Fruit fly (Drosophila melanogaster): ENCODE results near the gene CG3061.
A peak's percentile ranks its signal among the peaks of the same experiment; 100 is the strongest.

The CG3061 gene

DNA sequence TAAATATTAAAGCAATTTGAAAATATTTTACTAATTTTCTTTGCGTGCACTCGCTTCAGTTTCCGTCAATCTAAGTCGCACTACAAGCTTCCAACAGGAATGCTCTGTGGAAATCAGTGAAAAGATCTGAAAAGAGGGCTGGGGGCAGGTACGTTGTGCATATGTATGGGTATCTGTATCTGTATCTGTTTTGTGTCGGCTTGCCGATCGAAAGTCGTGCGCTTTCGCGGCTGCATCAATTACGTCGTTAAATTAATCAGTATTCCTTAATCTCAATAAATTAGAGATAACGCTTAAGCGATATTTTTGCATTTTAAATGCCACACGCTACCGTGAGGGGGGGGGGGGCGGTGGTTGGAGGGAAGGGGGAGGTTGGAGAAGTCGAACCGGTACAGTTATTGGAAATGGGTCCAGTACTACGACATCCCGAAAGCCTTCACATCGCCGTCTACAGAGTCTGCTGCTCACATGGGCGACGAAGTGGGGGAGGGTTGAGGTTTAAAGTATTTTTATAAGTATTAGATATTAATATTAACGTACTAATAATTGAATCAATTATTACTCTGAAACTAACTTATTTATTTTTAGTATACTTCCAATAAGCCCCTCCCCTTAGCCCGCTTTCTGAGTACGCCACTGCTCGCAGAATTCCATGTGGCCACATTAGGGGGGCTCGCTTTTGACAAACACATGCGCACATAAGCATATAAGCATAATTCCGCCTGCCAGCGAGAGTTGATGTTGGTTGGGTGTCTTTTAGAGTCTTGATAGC lies 21.1 kb downstream of the CG3061 start (continued):
- TF ChIP-seq CG18619 (GFP tag; optimal IDR thresholded peaks at IDR 0.05) = peak; percentile 97
- TF ChIP-seq CG1647 (GFP tag; optimal IDR thresholded peaks at IDR 0.05) = peak; percentile 90
- TF ChIP-seq Vsx1 (GFP tag; optimal IDR thresholded peaks at IDR 0.05) = peak; percentile 92
- TF ChIP-seq CG9797 (GFP tag; optimal IDR thresholded peaks at IDR 0.05) = peak; percentile 35
- peak; percentile 87 for TF ChIP-seq vfl (GFP tag; optimal IDR thresholded peaks at IDR 0.05)
- peak; percentile 98 for TF ChIP-seq H15 (GFP tag; IDR thresholded peaks at IDR 0.05)
- no peak for TF ChIP-seq CG34224 (GFP tag; IDR thresholded peaks at IDR 0.05; ENCODE audit: partially characterized antibody)
- TF ChIP-seq Jarid2 (GFP tag; optimal IDR thresholded peaks at IDR 0.05) = peak; percentile 87
- no peak for TF ChIP-seq Hr39 (optimal IDR thresholded peaks at IDR 0.05)
- TF ChIP-seq Usf (GFP tag; optimal IDR thresholded peaks at IDR 0.05) = peak; percentile 93
- peak; percentile 37 for TF ChIP-seq Sry-δ (GFP tag; optimal IDR thresholded peaks at IDR 0.05)
- TF ChIP-seq Bteb2 (GFP tag; optimal IDR thresholded peaks at IDR 0.05) = peak; percentile 87
- peak; percentile 96 for TF ChIP-seq CrebB (tag; optimal IDR thresholded peaks at IDR 0.05)
- peak; percentile 97 for TF ChIP-seq E2f1 (GFP tag; IDR thresholded peaks at IDR 0.05)
- TF ChIP-seq ara (GFP tag; IDR thresholded peaks at IDR 0.05) = peak; percentile 95
- TF ChIP-seq CG3281 (GFP tag; optimal IDR thresholded peaks at IDR 0.05) = peak; percentile 98
- TF ChIP-seq Mes4 (GFP tag; optimal IDR thresholded peaks at IDR 0.05) = peak; percentile 38
- peak; percentile 69 for TF ChIP-seq Antp (GFP tag; optimal IDR thresholded peaks at IDR 0.05)
- TF ChIP-seq hth (optimal IDR thresholded peaks at IDR 0.05) = no peak
- peak; percentile 90 for TF ChIP-seq CG30431 (GFP tag; optimal IDR thresholded peaks at IDR 0.05)
- peak; percentile 87 for TF ChIP-seq sqz (GFP tag; optimal IDR thresholded peaks at IDR 0.05)
- TF ChIP-seq Opbp (GFP tag; IDR thresholded peaks at IDR 0.05; ENCODE audit: partially characterized antibody) = no peak
- no peak for TF ChIP-seq cg (GFP tag; optimal IDR thresholded peaks at IDR 0.05)
- no peak for TF ChIP-seq CG14965 (GFP tag; optimal IDR thresholded peaks at IDR 0.05; ENCODE audit: borderline replicate concordance)
- peak; percentile 50 for TF ChIP-seq Myb (GFP tag; optimal IDR thresholded peaks at IDR 0.05)
- peak; percentile 88 for TF ChIP-seq Dip3 (GFP tag; optimal IDR thresholded peaks at IDR 0.05)
- TF ChIP-seq row (GFP tag; IDR thresholded peaks at IDR 0.05) = peak; percentile 98
- TF ChIP-seq Hsf (GFP tag; optimal IDR thresholded peaks at IDR 0.05) = peak; percentile 87
- TF ChIP-seq Deaf1 (tag; optimal IDR thresholded peaks at IDR 0.05) = peak; percentile 82
- peak; percentile 93 for TF ChIP-seq CG12219 (GFP tag; optimal IDR thresholded peaks at IDR 0.05)
- peak; percentile 97 for TF ChIP-seq zfh1 (GFP tag; IDR thresholded peaks at IDR 0.05)
- TF ChIP-seq CG9876 (GFP tag; optimal IDR thresholded peaks at IDR 0.05) = peak; percentile 61
- TF ChIP-seq unpg (GFP tag; optimal IDR thresholded peaks at IDR 0.05) = peak; percentile 97
- TF ChIP-seq Chrac-16 (GFP tag; optimal IDR thresholded peaks at IDR 0.05) = peak; percentile 95
- TF ChIP-seq CG12104 (GFP tag; optimal IDR thresholded peaks at IDR 0.05) = peak; percentile 90
- peak; percentile 94 for TF ChIP-seq Rx (GFP tag; IDR thresholded peaks at IDR 0.05)
- TF ChIP-seq CG10431 (GFP tag; optimal IDR thresholded peaks at IDR 0.05) = peak; percentile 84
- TF ChIP-seq gem (tag; optimal IDR thresholded peaks at IDR 0.05) = peak; percentile 97
- TF ChIP-seq grn (GFP tag; optimal IDR thresholded peaks at IDR 0.05) = peak; percentile 54
- peak; percentile 97 for TF ChIP-seq CG11695 (GFP tag; IDR thresholded peaks at IDR 0.05)
- peak; percentile 82 for TF ChIP-seq CG17186 (GFP tag; optimal IDR thresholded peaks at IDR 0.05)
- TF ChIP-seq CG6654 (GFP tag; optimal IDR thresholded peaks at IDR 0.05) = peak; percentile 88
- TF ChIP-seq CG7357 (GFP tag; IDR thresholded peaks at IDR 0.05) = peak; percentile 92
- TF ChIP-seq Sox102F (GFP tag; optimal IDR thresholded peaks at IDR 0.05) = peak; percentile 99
- peak; percentile 49 for TF ChIP-seq eyg (GFP tag; optimal IDR thresholded peaks at IDR 0.05)
- TF ChIP-seq Aef1 (GFP tag; IDR thresholded peaks at IDR 0.05) = peak; percentile 97
- peak; percentile 93 for TF ChIP-seq schlank (tag; optimal IDR thresholded peaks at IDR 0.05)
- no peak for TF ChIP-seq sna (GFP tag; IDR thresholded peaks at IDR 0.05; ENCODE audit: partially characterized antibody)
- TF ChIP-seq ERR (GFP tag; optimal IDR thresholded peaks at IDR 0.05) = peak; percentile 67
- peak; percentile 99 for TF ChIP-seq CG3847 (GFP tag; IDR thresholded peaks at IDR 0.05)
